Worm (Caenorhabditis elegans) whole organism, L1 larva: ENCODE measurements around the gene sprr-2.

Experiments used
- ama-1 ChIP-seq: fragments of 150-350 bp; optimal IDR thresholded peaks from 2 replicates; lab custom pipeline; 2014
- ceh-88 ChIP-seq: fragments of 200-800 bp; sonication (Bioruptor generic); IDR thresholded peaks from 2 replicates; pipeline ENCODE4 v1.3.6; 2022; ENCODE audit warnings: missing genetic modification characterization, missing compliant biosample characterization
- mdl-1 ChIP-seq, 2 experiments: fragments of 150-350 bp; optimal IDR thresholded peaks; 2 replicates each; lab custom pipeline; 2014 to 2017; ENCODE audit warnings: missing biosample characterization in 2 of 2, missing genetic modification characterization in 2 of 2, inconsistent platforms in 1 of 2
- snpc-4 ChIP-seq: fragments of 150-350 bp; optimal IDR thresholded peaks from 2 replicates; lab custom pipeline; 2014; ENCODE audit warnings: missing biosample characterization, missing genetic modification characterization
- zag-1 ChIP-seq: fragments of 150-350 bp; optimal IDR thresholded peaks from 2 replicates; lab custom pipeline; 2014; ENCODE audit warnings: missing biosample characterization, missing genetic modification characterization

ce11 chrX:14761021-14761420 lies 32.2 kb upstream of the sprr-2 start, which contains the start of gene C05G5.5:
- TF ChIP-seq mdl-1 (tag; optimal IDR thresholded peaks at IDR 0.05; lab: Kevin White, UChicago) (no peak), ama-1 (lab: Kevin White, UChicago) (no peak), snpc-4 (tag; lab: Kevin White, UChicago) (no peak), ceh-88 (GFP tag; lab: Robert Waterston, UW) (no peak), zag-1 (tag; lab: Kevin White, UChicago) (no peak)
